Fruit fly (Drosophila melanogaster) whole organism, embryonic: Measurements from ENCODE around the gene Cnot4.

Source experiments
- B-H2 ChIP-seq: fragments of 200-800 bp; sonication (Bioruptor generic); optimal IDR thresholded peaks from 2 replicates; lab custom pipeline; 2018; ENCODE audit warnings: missing biosample characterization, mild to moderate bottlenecking, missing genetic modification characterization
- Bdp1 ChIP-seq: fragments of 200-800 bp; sonication (Bioruptor generic); optimal IDR thresholded peaks from 3 replicates; lab custom pipeline; 2016; ENCODE audit warnings: missing biosample characterization, missing genetic modification characterization
- Bgb ChIP-seq: fragments of 200-800 bp; sonication (Bioruptor generic); IDR thresholded peaks from 2 replicates; pipeline ENCODE4 v1.3.6; 2022; ENCODE audit warnings: missing biosample characterization, missing genetic modification characterization; ENCODE audit not compliant: partially characterized antibody
- Blimp-1 ChIP-seq: fragments of 200-800 bp; sonication (Bioruptor generic); optimal IDR thresholded peaks from 3 replicates; lab custom pipeline; 2018; ENCODE audit warnings: missing biosample characterization, missing genetic modification characterization, mild to moderate bottlenecking, moderate library complexity, missing genetic modification reagents
- BtbVII ChIP-seq: fragments of 200-800 bp; sonication (Bioruptor generic); optimal IDR thresholded peaks from 3 replicates; lab custom pipeline; 2017; ENCODE audit warnings: missing biosample characterization, mild to moderate bottlenecking, missing genetic modification characterization
- CG1024 ChIP-seq: fragments of 200-800 bp; sonication (Bioruptor generic); IDR thresholded peaks from 2 replicates; pipeline ENCODE4 v1.3.6; 2022; ENCODE audit warnings: missing biosample characterization, missing genetic modification characterization
- CG10654 ChIP-seq: fragments of 200-800 bp; sonication (Bioruptor generic); optimal IDR thresholded peaks from 2 replicates; lab custom pipeline; 2016; ENCODE audit warnings: missing biosample characterization, missing genetic modification characterization
- CG11696 ChIP-seq: fragments of 200-800 bp; sonication (Bioruptor generic); IDR thresholded peaks from 2 replicates; pipeline ENCODE4 v1.3.6; 2022; ENCODE audit warnings: missing biosample characterization, missing genetic modification characterization
- CG12659 ChIP-seq: fragments of 200-800 bp; sonication (Bioruptor generic); optimal IDR thresholded peaks from 3 replicates; lab custom pipeline; 2017; ENCODE audit warnings: mild to moderate bottlenecking, missing biosample characterization, missing genetic modification reagents, missing genetic modification characterization
- CG13296 ChIP-seq: fragments of 200-800 bp; sonication (Bioruptor generic); optimal IDR thresholded peaks from 3 replicates; lab custom pipeline; 2018; ENCODE audit warnings: missing biosample characterization, mild to moderate bottlenecking, missing genetic modification characterization
- CG14667 ChIP-seq: fragments of 200-800 bp; sonication (Bioruptor generic); IDR thresholded peaks from 2 replicates; pipeline ENCODE4 v1.3.6; 2022; ENCODE audit warnings: missing biosample characterization, missing genetic modification characterization
- CG15479 ChIP-seq: fragments of 200-800 bp; sonication (Bioruptor generic); optimal IDR thresholded peaks from 3 replicates; lab custom pipeline; 2019; ENCODE audit warnings: missing biosample characterization, mild to moderate bottlenecking, missing genetic modification characterization, moderate library complexity
- CG16863 ChIP-seq: fragments of 200-800 bp; sonication (Bioruptor generic); optimal IDR thresholded peaks from 3 replicates; lab custom pipeline; 2016; ENCODE audit warnings: missing biosample characterization, missing genetic modification characterization
- CG17186 ChIP-seq: fragments of 200-800 bp; sonication (Bioruptor generic); optimal IDR thresholded peaks from 3 replicates; lab custom pipeline; 2017; ENCODE audit warnings: missing biosample characterization, missing genetic modification reagents, missing genetic modification characterization
- CG17568 ChIP-seq: fragments of 200-800 bp; sonication (Bioruptor generic); optimal IDR thresholded peaks from 2 replicates; lab custom pipeline; 2018; ENCODE audit warnings: missing biosample characterization, mild to moderate bottlenecking, missing genetic modification characterization, moderate library complexity
- CG18011 ChIP-seq: fragments of 200-800 bp; sonication (Bioruptor generic); optimal IDR thresholded peaks from 2 replicates; lab custom pipeline; 2017; ENCODE audit warnings: missing biosample characterization, missing genetic modification characterization, mild to moderate bottlenecking, moderate library complexity, missing genotype
- CG30403 ChIP-seq: fragments of 200-800 bp; sonication (Bioruptor generic); optimal IDR thresholded peaks from 3 replicates; lab custom pipeline; 2016; ENCODE audit warnings: missing biosample characterization, missing genetic modification characterization
- CG31224 ChIP-seq: fragments of 200-800 bp; sonication (Bioruptor generic); IDR thresholded peaks from 2 replicates; pipeline ENCODE4 v1.3.6; 2022; ENCODE audit warnings: missing biosample characterization, missing genetic modification characterization
- CG3281 ChIP-seq: fragments of 200-800 bp; sonication (Bioruptor generic); optimal IDR thresholded peaks from 3 replicates; lab custom pipeline; 2017; ENCODE audit warnings: missing biosample characterization, mild to moderate bottlenecking, missing genetic modification characterization
- CG42726 ChIP-seq: fragments of 200-800 bp; sonication (Bioruptor generic); IDR thresholded peaks from 2 replicates; pipeline ENCODE4 v1.3.6; 2022; ENCODE audit warnings: missing biosample characterization, missing genetic modification characterization; ENCODE audit not compliant: partially characterized antibody
- CG7271 ChIP-seq: fragments of 200-800 bp; sonication (Bioruptor generic); optimal IDR thresholded peaks from 2 replicates; lab custom pipeline; 2018; ENCODE audit warnings: missing biosample characterization, mild to moderate bottlenecking, missing genetic modification characterization, moderate library complexity
- CG7357 ChIP-seq: fragments of 200-800 bp; sonication (Bioruptor generic); IDR thresholded peaks from 3 replicates; pipeline ENCODE4 v1.3.6; 2022; ENCODE audit warnings: missing biosample characterization, missing genetic modification characterization
- CG8388 ChIP-seq: fragments of 200-800 bp; sonication (Bioruptor generic); optimal IDR thresholded peaks from 2 replicates; lab custom pipeline; 2019; ENCODE audit warnings: missing biosample characterization, mild to moderate bottlenecking, missing genetic modification characterization, moderate library complexity
- Chrac-16 ChIP-seq: fragments of 200-800 bp; sonication (Bioruptor generic); optimal IDR thresholded peaks from 3 replicates; lab custom pipeline; 2016; ENCODE audit warnings: missing biosample characterization, missing genetic modification characterization
- Doc3 ChIP-seq: fragments of 200-800 bp; sonication (Bioruptor generic); IDR thresholded peaks from 3 replicates; pipeline ENCODE4 v1.3.6; 2022; ENCODE audit warnings: missing biosample characterization, missing genetic modification characterization; ENCODE audit not compliant: partially characterized antibody
- Meics ChIP-seq: fragments of 200-800 bp; sonication (Bioruptor generic); optimal IDR thresholded peaks from 2 replicates; lab custom pipeline; 2017; ENCODE audit warnings: missing biosample characterization, mild to moderate bottlenecking, missing genetic modification characterization
- NC2β ChIP-seq: fragments of 200-800 bp; sonication (Bioruptor generic); optimal IDR thresholded peaks from 2 replicates; lab custom pipeline; 2016; ENCODE audit warnings: missing biosample characterization, missing genetic modification characterization
- NK7.1 ChIP-seq: fragments of 200-800 bp; sonication (Bioruptor generic); optimal IDR thresholded peaks from 3 replicates; lab custom pipeline; 2016; ENCODE audit warnings: missing biosample characterization, missing genetic modification characterization
- NfI ChIP-seq: fragments of 200-800 bp; sonication (Bioruptor generic); optimal IDR thresholded peaks from 3 replicates; lab custom pipeline; 2018; ENCODE audit warnings: missing biosample characterization, mild to moderate bottlenecking, missing genetic modification characterization, moderate library complexity
- Optix ChIP-seq: fragments of 200-800 bp; sonication (Bioruptor generic); IDR thresholded peaks from 3 replicates; pipeline ENCODE4 v1.3.6; 2022; ENCODE audit warnings: missing biosample characterization, missing genetic modification characterization
- Six4 ChIP-seq: fragments of 200-800 bp; sonication (Bioruptor generic); optimal IDR thresholded peaks from 2 replicates; lab custom pipeline; 2016; ENCODE audit warnings: missing biosample characterization, missing genetic modification characterization
- Sox100B ChIP-seq: fragments of 200-800 bp; sonication (Bioruptor generic); optimal IDR thresholded peaks from 3 replicates; lab custom pipeline; 2018; ENCODE audit warnings: missing biosample characterization, mild to moderate bottlenecking, missing genetic modification characterization
- Sox102F ChIP-seq: fragments of 200-800 bp; sonication (Bioruptor generic); optimal IDR thresholded peaks from 2 replicates; lab custom pipeline; 2018; ENCODE audit warnings: missing biosample characterization, mild to moderate bottlenecking, missing genetic modification characterization, moderate library complexity
- amos ChIP-seq: fragments of 200-800 bp; sonication (Bioruptor generic); IDR thresholded peaks from 2 replicates; pipeline ENCODE4 v1.3.6; 2022; ENCODE audit warnings: missing biosample characterization, missing genetic modification characterization; ENCODE audit not compliant: partially characterized antibody
- chm ChIP-seq: fragments of 200-800 bp; sonication (Bioruptor generic); IDR thresholded peaks from 2 replicates; pipeline ENCODE4 v1.3.6; 2022; ENCODE audit warnings: missing biosample characterization, missing genetic modification characterization
- eyg ChIP-seq: fragments of 200-800 bp; sonication (Bioruptor generic); optimal IDR thresholded peaks from 3 replicates; lab custom pipeline; 2016; ENCODE audit warnings: missing biosample characterization, missing genetic modification characterization
- grau ChIP-seq: fragments of 200-800 bp; optimal IDR thresholded peaks from 3 replicates; lab custom pipeline; 2019; ENCODE audit warnings: missing biosample characterization, mild to moderate bottlenecking, missing genetic modification characterization, moderate library complexity
- hkb ChIP-seq, 2 experiments: fragments of 200-800 bp in 1 of 2; fragments of >200 bp in 1 of 2; sonication (Bioruptor generic) in 1 of 2; IDR thresholded peaks in 1 of 2; optimal IDR thresholded peaks in 1 of 2; 2 replicates each; pipeline versions ENCODE4 v1.3.6 to Lab custom; 2017 to 2022; ENCODE audit warnings: missing biosample characterization in 1 of 2, missing genetic modification characterization in 1 of 2
- hth ChIP-seq: fragments of >200 bp; optimal IDR thresholded peaks from 2 replicates; lab custom pipeline; 2017; ENCODE audit warnings: inconsistent platforms
- ind ChIP-seq: fragments of 200-800 bp; sonication (Bioruptor generic); optimal IDR thresholded peaks from 3 replicates; lab custom pipeline; 2016; ENCODE audit warnings: missing biosample characterization, missing genetic modification characterization
- lilli ChIP-seq: fragments of 200-800 bp; sonication (Bioruptor generic); optimal IDR thresholded peaks from 3 replicates; lab custom pipeline; 2016; ENCODE audit warnings: missing biosample characterization, missing genetic modification characterization
- lmd ChIP-seq: fragments of 200-800 bp; sonication (Bioruptor generic); IDR thresholded peaks from 2 replicates; pipeline ENCODE4 v1.3.6; 2022; ENCODE audit warnings: missing biosample characterization, missing genetic modification characterization
- mam ChIP-seq: fragments of 200-800 bp; sonication (Bioruptor generic); optimal IDR thresholded peaks from 3 replicates; lab custom pipeline; 2016; ENCODE audit warnings: missing biosample characterization, missing genetic modification characterization
- pita ChIP-seq: fragments of 200-800 bp; sonication (Bioruptor generic); optimal IDR thresholded peaks from 2 replicates; lab custom pipeline; 2017; ENCODE audit warnings: missing biosample characterization, mild to moderate bottlenecking, missing genetic modification characterization
- pros ChIP-seq: fragments of 200-800 bp; sonication (Bioruptor generic); optimal IDR thresholded peaks from 3 replicates; lab custom pipeline; 2019; ENCODE audit warnings: missing biosample characterization, mild to moderate bottlenecking, missing genetic modification characterization, moderate library complexity
- tap ChIP-seq: fragments of 200-800 bp; optimal IDR thresholded peaks from 3 replicates; lab custom pipeline; 2019; ENCODE audit warnings: missing biosample characterization, mild to moderate bottlenecking, missing genetic modification characterization, moderate library complexity
- tio ChIP-seq: fragments of 200-800 bp; sonication (Bioruptor generic); optimal IDR thresholded peaks from 2 replicates; lab custom pipeline; 2017; ENCODE audit warnings: missing biosample characterization, missing genetic modification characterization, inconsistent platforms
- wdn ChIP-seq: fragments of 200-800 bp; sonication (Bioruptor generic); IDR thresholded peaks from 2 replicates; pipeline ENCODE4 v1.3.6; 2022; ENCODE audit warnings: missing biosample characterization, missing genetic modification characterization
- wor ChIP-seq: fragments of 200-800 bp; sonication (Bioruptor generic); IDR thresholded peaks from 2 replicates; pipeline ENCODE4 v1.3.6; 2022; ENCODE audit warnings: missing biosample characterization, missing genetic modification characterization

Gene Cnot4

DNA sequence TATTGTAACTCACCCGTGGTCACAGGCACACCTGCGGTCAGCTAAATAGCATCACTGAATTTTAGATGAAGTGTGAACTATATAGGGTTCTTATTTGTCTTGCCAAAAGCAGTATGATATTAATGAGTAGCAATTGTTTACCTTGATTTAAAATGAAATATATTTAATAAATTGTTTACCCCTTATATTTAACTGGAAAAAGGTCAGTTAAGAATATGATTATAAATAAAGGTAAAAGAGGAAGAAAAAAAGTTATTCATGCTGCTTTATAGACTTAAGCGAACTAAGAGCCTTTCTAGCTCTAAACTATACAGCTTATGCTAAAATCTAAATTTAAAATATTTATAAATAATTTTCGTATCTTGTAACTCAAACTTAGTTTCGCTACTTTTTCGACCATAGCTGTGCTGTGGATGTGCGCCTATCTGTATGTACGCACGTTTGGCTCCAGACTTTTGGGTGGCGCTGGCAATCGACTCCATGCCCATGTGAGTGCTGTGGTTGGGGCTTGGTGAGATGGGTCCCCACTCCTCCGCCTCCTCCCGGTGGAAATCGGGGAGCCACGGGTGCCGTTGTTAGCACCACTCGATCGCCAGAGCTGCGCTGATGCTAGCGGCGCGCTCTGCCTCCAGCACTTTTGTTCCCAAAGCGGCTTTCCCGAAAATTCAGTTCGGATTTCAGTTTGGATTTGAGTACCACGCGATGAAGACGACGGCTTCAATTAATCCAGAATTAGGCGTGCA is 45.7 kb downstream of the Cnot4 start, which contains the start of gene loh (continued):
- TF ChIP-seq BtbVII (peak; percentile 46), NK7.1 (GFP tag; lab: Kevin White, UChicago) (no peak), Chrac-16 (GFP tag; lab: Kevin White, UChicago) (no peak), Bgb (GFP tag; lab: Robert Waterston, UW) (no peak), CG11696 (GFP tag; lab: Robert Waterston, UW) (peak; percentile 75), Six4 (GFP tag; lab: Kevin White, UChicago) (peak; percentile 56), CG14667 (GFP tag; lab: Robert Waterston, UW) (no peak; the same call in 1 of the 2 replicates), CG17186 (GFP tag; lab: Kevin White, UChicago) (no peak), wor (GFP tag; lab: Robert Waterston, UW) (no peak), CG18011 (GFP tag; lab: Kevin White, UChicago) (no peak), Meics (no peak), CG3281 (GFP tag; lab: Kevin White, UChicago) (peak; percentile 50), wdn (GFP tag; lab: Robert Waterston, UW) (no peak), mam (GFP tag; lab: Kevin White, UChicago) (no peak), pita (GFP tag; lab: Kevin White, UChicago) (no peak), ind (GFP tag; lab: Kevin White, UChicago) (peak; percentile 51), Blimp-1 (GFP tag; lab: Kevin White, UChicago) (no peak), Doc3 (no peak), CG13296 (GFP tag; lab: Kevin White, UChicago) (peak; percentile 9), eyg (GFP tag; lab: Kevin White, UChicago) (no peak), CG16863 (GFP tag; lab: Kevin White, UChicago) (no peak), pros (no peak), Optix (no peak), CG7271 (tag; lab: Kevin White, UChicago) (no peak), CG8388 (peak; percentile 51), tio (GFP tag; lab: Kevin White, UChicago) (peak; percentile 55), CG7357 (no peak), hth (lab: Kevin White, UChicago) (no peak), CG17568 (GFP tag; lab: Kevin White, UChicago) (no peak), Bdp1 (GFP tag; lab: Kevin White, UChicago) (no peak), hkb (optimal IDR thresholded peaks at IDR 0.05; lab: Kevin White, UChicago) (no peak), hkb (GFP tag; IDR thresholded peaks at IDR 0.05; lab: Robert Waterston, UW) (peak; percentile 50; the same call in 1 of the 2 replicates), amos (GFP tag; lab: Robert Waterston, UW) (no peak), Sox100B (GFP tag; lab: Kevin White, UChicago) (peak; percentile 85), lmd (no peak), NfI (GFP tag; lab: Kevin White, UChicago) (peak; percentile 1), Sox102F (GFP tag; lab: Kevin White, UChicago) (no peak), CG42726 (GFP tag; lab: Robert Waterston, UW) (no peak), grau (tag; lab: Kevin White, UChicago) (peak; percentile 72), lilli (GFP tag; lab: Kevin White, UChicago) (peak; percentile 22), CG1024 (GFP tag; lab: Robert Waterston, UW) (0 out of 2 replicates have a peak, but pooled peaks have one; percentile 24), NC2β (GFP tag; lab: Kevin White, UChicago) (no peak), CG31224 (GFP tag; lab: Robert Waterston, UW) (no peak), CG30403 (GFP tag; lab: Kevin White, UChicago) (peak; percentile 62), CG10654 (GFP tag; lab: Kevin White, UChicago) (no peak), tap (no peak), CG15479 (GFP tag; lab: Kevin White, UChicago) (no peak), B-H2 (GFP tag; lab: Kevin White, UChicago) (no peak), chm (GFP tag; lab: Robert Waterston, UW) (no peak), CG12659 (GFP tag; lab: Kevin White, UChicago) (peak; percentile 63)
